Worm (Caenorhabditis elegans): ENCODE results near the gene C03F11.2.

ce11 chrX:5377307-5377706 is 19.9 kb downstream of the C03F11.2 start, which contains the start of gene sek-5:
- TF ChIP-seq R02D3.7 (tag; optimal IDR thresholded peaks at IDR 0.05) (no peak), ZK546.5 (tag; optimal IDR thresholded peaks at IDR 0.05) (no peak), unc-39 (tag; optimal IDR thresholded peaks at IDR 0.05) (no peak), ama-1 (optimal IDR thresholded peaks at IDR 0.05) (no peak), nhr-11 (tag; optimal IDR thresholded peaks at IDR 0.05) (no peak), egl-27 (tag; optimal IDR thresholded peaks at IDR 0.05) (no peak), fos-1 (tag; optimal IDR thresholded peaks at IDR 0.05) (no peak), nhr-237 (tag; optimal IDR thresholded peaks at IDR 0.05) (no peak), ceh-16 (tag; optimal IDR thresholded peaks at IDR 0.05) (no peak), elt-1 (tag; optimal IDR thresholded peaks at IDR 0.05) (no peak)

Measured in whole organism, L2 larva.